Fruit fly (Drosophila melanogaster): ENCODE data around the gene SrpRbeta.

SrpRbeta gene

dm6 chr3L:8700643-8701208 lies 19.3 kb downstream of the SrpRbeta start:
- peak; percentile 88 for TF ChIP-seq noc (tag; optimal IDR thresholded peaks at IDR 0.05)

- peak; percentile 75 for TF ChIP-seq noc (tag; optimal IDR thresholded peaks at IDR 0.05)
Observed at dm6 chr3L:8700054-8700642, 19.9 kb downstream of the SrpRbeta start.

DNA sequence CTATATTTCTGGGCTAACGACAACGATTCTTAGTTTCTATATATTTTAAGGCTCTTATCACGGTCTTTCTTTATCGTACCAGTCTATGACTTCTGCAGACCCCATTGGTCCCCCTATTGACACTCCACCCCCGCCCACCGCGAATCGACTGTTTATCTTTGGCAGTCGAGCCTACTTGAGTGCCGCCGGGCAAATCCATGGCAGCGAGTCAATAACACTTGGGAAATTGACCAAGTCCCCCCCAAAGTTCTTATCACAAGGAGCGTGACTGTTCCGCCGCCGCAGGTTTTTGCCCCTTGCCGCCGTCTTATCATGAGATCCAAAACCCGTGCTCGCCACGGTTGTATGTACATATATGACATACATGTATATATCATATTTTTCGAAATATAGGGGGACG lies 20.4 kb downstream of the SrpRbeta start:
- no peak for TF ChIP-seq noc (tag; optimal IDR thresholded peaks at IDR 0.05)

DNA sequence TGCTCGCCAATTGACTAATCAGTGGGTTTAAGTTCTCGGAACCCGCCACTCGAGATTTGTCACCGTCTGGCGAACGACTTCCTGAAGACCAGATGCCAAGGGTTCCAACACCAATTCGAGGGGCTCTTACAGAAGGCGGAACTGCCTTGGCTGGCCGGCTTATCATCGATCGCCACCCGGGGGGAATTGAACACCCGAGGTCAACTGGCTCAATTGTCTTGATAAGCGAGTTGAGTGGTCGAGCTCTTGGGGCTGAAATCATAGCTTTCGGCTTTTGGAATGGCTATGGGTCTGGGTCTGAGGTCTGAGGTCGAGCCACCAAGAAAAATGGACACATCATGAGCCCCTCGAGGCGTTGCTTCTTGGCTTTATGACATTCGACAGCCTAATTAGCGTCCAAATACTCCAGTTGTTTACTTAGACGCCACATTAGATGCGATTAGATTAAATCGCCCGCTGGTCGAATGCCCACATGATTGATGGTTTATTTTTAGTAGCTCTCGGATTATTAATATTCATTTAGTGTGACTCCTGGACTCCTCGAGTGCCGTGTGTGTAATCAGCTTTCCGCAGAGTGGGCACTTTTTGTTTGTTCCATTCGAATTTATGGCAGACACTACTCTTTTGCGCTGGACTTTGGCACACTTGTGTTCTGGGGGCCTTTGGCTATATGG lies 21.4 kb downstream of the SrpRbeta start:
- peak; percentile 69 for TF ChIP-seq noc (tag; optimal IDR thresholded peaks at IDR 0.05)

dm6 chr3L:8697862-8698261 lies 22.2 kb downstream of the SrpRbeta start:
- no peak for TF ChIP-seq noc (tag; optimal IDR thresholded peaks at IDR 0.05)

DNA sequence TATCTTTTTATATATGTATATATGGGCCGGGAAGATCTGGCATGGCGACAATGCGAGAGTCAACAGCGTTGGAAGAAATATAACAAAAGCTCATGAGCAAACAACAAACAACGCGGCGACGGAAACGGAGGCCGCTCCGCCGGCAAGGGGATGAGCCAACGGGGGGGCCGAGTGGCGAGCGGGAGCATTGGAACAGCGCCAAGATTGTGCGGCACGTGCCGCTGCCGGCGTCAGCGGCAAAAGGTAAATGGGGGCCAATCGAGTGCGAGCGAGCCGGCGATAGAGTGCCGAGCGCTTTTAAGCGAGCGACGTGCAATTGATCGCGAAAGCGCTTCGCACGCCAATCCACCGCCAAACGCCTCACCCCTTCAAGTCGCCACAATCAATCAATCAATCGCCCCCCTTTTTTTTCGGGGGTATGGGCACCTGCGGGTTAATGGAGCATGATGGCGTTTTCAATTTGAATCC lies 23.5 kb downstream of the SrpRbeta start:
- peak; percentile 84 for TF ChIP-seq noc (tag; optimal IDR thresholded peaks at IDR 0.05)

dm6 chr3L:8695959-8696358 lies 24.1 kb downstream of the SrpRbeta start:
- TF ChIP-seq noc (tag; optimal IDR thresholded peaks at IDR 0.05): no peak

dm6 chr3L:8693558-8694502 lies 26.2 kb downstream of the SrpRbeta start:
- TF ChIP-seq noc (tag; optimal IDR thresholded peaks at IDR 0.05): peak; percentile 50

DNA sequence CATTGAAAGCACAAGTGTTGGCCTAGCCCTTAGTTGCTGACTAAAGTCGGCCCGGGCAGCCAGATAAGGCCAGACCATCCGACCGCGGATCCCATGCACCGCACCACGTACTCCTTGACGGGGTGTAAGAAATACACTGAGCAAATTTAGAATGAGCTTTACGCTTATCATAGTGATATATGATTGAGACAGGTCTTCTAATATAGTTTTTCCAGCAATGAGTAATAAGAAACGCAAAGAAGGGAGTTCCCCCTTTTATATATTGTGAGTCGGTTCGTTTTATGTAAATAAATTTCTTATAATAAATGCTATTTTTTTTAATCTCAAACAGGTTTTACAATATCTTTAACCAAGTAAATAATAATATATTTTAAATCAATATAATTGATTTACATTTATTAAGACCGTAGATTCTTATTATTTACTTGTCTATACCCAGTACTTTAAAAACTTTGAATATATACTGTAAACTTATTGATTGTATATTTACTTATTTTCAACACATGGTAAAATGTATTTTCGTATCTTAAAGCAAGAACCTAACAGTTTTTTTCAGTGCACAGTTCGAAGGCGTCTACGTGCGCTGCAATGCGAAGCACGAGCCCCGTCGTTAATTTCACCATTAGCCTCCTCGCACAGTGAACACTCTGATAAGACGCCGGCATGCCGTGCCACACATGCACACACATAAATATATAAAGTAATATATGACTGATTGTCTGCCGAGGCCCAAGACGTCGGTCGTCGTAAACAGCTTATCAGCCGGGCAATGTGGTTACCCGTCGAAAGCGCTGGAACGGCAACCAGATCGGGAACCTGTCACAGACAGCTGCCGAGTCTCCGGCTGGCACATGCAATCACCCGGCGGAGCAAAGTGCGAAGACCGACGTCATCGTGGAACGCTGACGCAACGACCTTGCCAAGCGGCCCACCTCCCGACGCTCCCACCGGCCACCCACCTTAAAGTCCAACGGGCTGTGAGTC lies 27.8 kb downstream of the SrpRbeta start:
- TF ChIP-seq noc (tag; optimal IDR thresholded peaks at IDR 0.05): peak; percentile 76

DNA sequence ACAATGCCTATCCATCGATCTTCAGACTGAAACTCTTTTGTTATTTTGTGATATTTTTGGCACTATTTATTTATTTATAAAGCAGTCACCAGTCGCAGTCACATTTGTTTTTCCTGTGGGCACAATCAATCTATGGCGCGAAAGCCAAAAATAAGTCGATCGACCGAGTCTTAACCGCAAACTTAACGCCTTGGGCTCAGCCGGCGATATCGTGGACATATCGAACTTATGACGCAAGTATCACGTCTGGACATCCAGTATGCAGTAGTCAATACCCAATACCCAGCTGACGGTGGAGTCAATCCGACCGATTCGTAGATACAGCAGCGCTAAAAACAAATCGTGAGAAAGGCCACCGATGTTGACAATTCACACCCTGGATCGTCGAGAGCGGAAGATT lies 29.4 kb downstream of the SrpRbeta start:
- TF ChIP-seq noc (tag; optimal IDR thresholded peaks at IDR 0.05): no peak

DNA sequence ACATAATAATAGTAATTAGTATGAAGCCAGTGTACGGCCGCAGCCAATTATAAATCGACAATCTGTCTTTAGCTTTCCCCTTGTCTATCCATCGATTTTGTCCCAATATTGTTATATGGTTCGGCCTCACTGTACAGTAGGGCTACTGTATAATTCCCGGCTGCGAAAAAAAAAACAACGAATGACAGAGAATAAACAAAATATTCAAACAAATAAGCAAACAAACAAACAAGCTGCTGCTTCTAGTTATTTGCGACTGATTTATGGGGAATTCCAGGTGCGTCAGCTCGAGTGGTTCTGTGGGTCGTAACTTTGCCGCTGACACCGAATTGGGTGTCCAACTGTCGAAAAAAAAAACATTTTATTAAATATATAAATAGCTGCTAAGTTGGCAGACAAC lies 30.4 kb downstream of the SrpRbeta start:
- TF ChIP-seq noc (tag; optimal IDR thresholded peaks at IDR 0.05): no peak

- TF ChIP-seq noc (tag; optimal IDR thresholded peaks at IDR 0.05): peak; percentile 1
Observed at dm6 chr3L:8688694-8689291, 31.2 kb downstream of the SrpRbeta start.

DNA sequence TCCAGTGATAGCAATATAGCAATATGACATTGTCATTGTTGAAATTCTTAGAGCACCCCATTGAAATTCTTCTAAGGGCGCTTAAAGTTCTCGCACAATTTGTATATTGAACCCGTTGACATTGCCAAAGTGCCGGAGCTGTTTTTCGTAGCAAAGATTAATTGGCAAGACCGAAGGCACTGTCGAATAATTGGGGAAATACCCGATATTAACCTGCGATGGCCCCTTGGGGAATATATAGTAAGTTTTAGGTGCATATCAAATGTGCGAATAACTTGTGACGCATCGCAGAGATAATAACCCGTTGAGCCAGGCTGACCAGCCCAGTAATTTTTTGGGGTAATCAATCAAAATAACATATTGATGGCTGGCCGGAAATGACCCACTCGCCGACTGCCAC lies 33.4 kb downstream of the SrpRbeta start:
- no peak for TF ChIP-seq noc (tag; optimal IDR thresholded peaks at IDR 0.05)

dm6 chr3L:8684419-8685081 lies 35.5 kb downstream of the SrpRbeta start:
- no peak for TF ChIP-seq noc (tag; optimal IDR thresholded peaks at IDR 0.05)

Measured in whole organism, larva.